Worm (Caenorhabditis elegans) whole organism, young adult: ENCODE data around the gene Y57A10A.5.
A peak's percentile ranks its signal among the peaks of the same experiment; 100 is the strongest.

Source experiments
- B0019.2 ChIP-seq: fragments of 200-800 bp; sonication (Bioruptor generic); conservative IDR thresholded peaks from 2 replicates; pipeline ENCODE4 v1.3.6; 2022; ENCODE audit warnings: missing genetic modification reagents, missing genetic modification characterization, missing compliant biosample characterization
- B0261.1 ChIP-seq: sonication (generic microtip); optimal IDR thresholded peaks from 2 replicates; lab custom pipeline; 2016; ENCODE audit warnings: mild to moderate bottlenecking, missing genetic modification characterization, moderate library complexity, missing compliant biosample characterization
- C17E4.6 ChIP-seq: fragments of 200-800 bp; sonication (Bioruptor generic); IDR thresholded peaks from 2 replicates; pipeline ENCODE4 v1.3.6; 2022; ENCODE audit warnings: missing genetic modification reagents, missing genetic modification characterization, missing compliant biosample characterization
- D2030.7 ChIP-seq: fragments of 200-800 bp; sonication (Bioruptor generic); IDR thresholded peaks from 2 replicates; pipeline ENCODE4 v1.3.6; 2022; ENCODE audit warnings: missing genetic modification reagents, missing genetic modification characterization, missing compliant biosample characterization
- F10E7.11 ChIP-seq: sonication (generic microtip); optimal IDR thresholded peaks from 2 replicates; lab custom pipeline; 2017; ENCODE audit warnings: mild to moderate bottlenecking, missing genetic modification characterization, moderate library complexity, missing compliant biosample characterization
- F33H1.4 ChIP-seq: fragments of 200-800 bp; sonication (Bioruptor generic); IDR thresholded peaks from 2 replicates; pipeline ENCODE4 v1.3.6; 2022; ENCODE audit warnings: missing genetic modification reagents, missing genetic modification characterization, missing compliant biosample characterization
- F49E8.2 ChIP-seq: sonication (generic microtip); optimal IDR thresholded peaks from 3 replicates; lab custom pipeline; 2017; ENCODE audit warnings: missing genetic modification characterization, mild to moderate bottlenecking, missing compliant biosample characterization, antibody characterized with exemption, moderate library complexity; ENCODE audit not compliant: insufficient read depth
- F52B5.7 ChIP-seq: sonication (generic microtip); optimal IDR thresholded peaks from 2 replicates; lab custom pipeline; 2016; ENCODE audit warnings: mild to moderate bottlenecking, missing genetic modification characterization, missing compliant biosample characterization
- K11D2.4 ChIP-seq: fragments of 200-800 bp; sonication (Bioruptor generic); IDR thresholded peaks from 2 replicates; pipeline ENCODE4 v1.3.6; 2022; ENCODE audit warnings: missing genetic modification reagents, missing genetic modification characterization, missing compliant biosample characterization
- Y67H2A.10 ChIP-seq: fragments of 200-800 bp; sonication (Bioruptor generic); conservative IDR thresholded peaks from 2 replicates; pipeline ENCODE4 v1.3.6; 2022; ENCODE audit warnings: missing genetic modification reagents, missing genetic modification characterization, missing compliant biosample characterization
- Y79H2A.3 ChIP-seq: fragments of 200-800 bp; sonication (Bioruptor generic); conservative IDR thresholded peaks from 2 replicates; pipeline ENCODE4 v1.3.6; 2022; ENCODE audit warnings: missing genetic modification reagents, missing genetic modification characterization, missing compliant biosample characterization
- athp-1 ChIP-seq: sonication (generic microtip); optimal IDR thresholded peaks from 2 replicates; lab custom pipeline; 2017; ENCODE audit warnings: mild to moderate bottlenecking, missing genetic modification characterization, missing compliant biosample characterization
- bed-2 ChIP-seq: fragments of 200-800 bp; sonication (Bioruptor generic); IDR thresholded peaks from 2 replicates; pipeline ENCODE4 v1.3.6; 2022; ENCODE audit warnings: missing genetic modification reagents, missing genetic modification characterization, missing compliant biosample characterization
- cebp-1 ChIP-seq, 2 experiments: fragments of 200-800 bp in 1 of 2; sonication (Bioruptor generic) in 1 of 2; sonication (generic microtip) in 1 of 2; IDR thresholded peaks in 1 of 2; optimal IDR thresholded peaks in 1 of 2; 2 replicates each; pipeline versions ENCODE4 v1.3.6 to Lab custom; 2017 to 2022; ENCODE audit warnings: missing compliant biosample characterization in 2 of 2, missing genetic modification characterization in 2 of 2, mild to moderate bottlenecking in 1 of 2, missing genetic modification reagents in 1 of 2, moderate library complexity in 1 of 2
- cebp-2 ChIP-seq: fragments of 200-800 bp; sonication (Bioruptor generic); IDR thresholded peaks from 2 replicates; pipeline ENCODE4 v1.3.6; 2022; ENCODE audit warnings: missing genetic modification characterization, missing compliant biosample characterization
- ceh-79 ChIP-seq: sonication (generic microtip); optimal IDR thresholded peaks from 2 replicates; lab custom pipeline; 2017; ENCODE audit warnings: mild to moderate bottlenecking, missing genetic modification characterization, missing compliant biosample characterization
- dox-1 ChIP-seq: fragments of 200-800 bp; sonication (Bioruptor generic); IDR thresholded peaks from 2 replicates; pipeline ENCODE4 v1.3.6; 2022; ENCODE audit warnings: missing genetic modification reagents, missing genetic modification characterization, missing compliant biosample characterization
- dpl-1 ChIP-seq: fragments of 150-350 bp; optimal IDR thresholded peaks from 2 replicates; lab custom pipeline; 2014; ENCODE audit warnings: missing biosample characterization, missing genetic modification reagents, missing genetic modification characterization
- ets-4 ChIP-seq: fragments of 200-800 bp; sonication (Bioruptor generic); optimal IDR thresholded peaks from 2 replicates; lab custom pipeline; 2018; ENCODE audit warnings: mild to moderate bottlenecking, missing genetic modification characterization, missing compliant biosample characterization
- fkh-3 ChIP-seq: sonication (generic microtip); optimal IDR thresholded peaks from 2 replicates; lab custom pipeline; 2016; ENCODE audit warnings: mild to moderate bottlenecking, missing genetic modification characterization, missing compliant biosample characterization
- hmg-1.2 ChIP-seq: fragments of 200-800 bp; sonication (Bioruptor generic); IDR thresholded peaks from 2 replicates; pipeline ENCODE4 v1.3.6; 2022; ENCODE audit warnings: missing genetic modification reagents, missing genetic modification characterization, missing compliant biosample characterization
- hmg-20 ChIP-seq: fragments of 200-800 bp; sonication (Bioruptor generic); IDR thresholded peaks from 2 replicates; pipeline ENCODE4 v1.3.6; 2022; ENCODE audit warnings: missing genetic modification reagents, missing genetic modification characterization, missing compliant biosample characterization
- hrde-1 ChIP-seq: sonication (generic microtip); optimal IDR thresholded peaks from 2 replicates; lab custom pipeline; 2016; ENCODE audit warnings: missing genetic modification characterization, mild to moderate bottlenecking, missing compliant biosample characterization, moderate library complexity, missing genotype, missing genetic modification reagents, borderline replicate concordance
- hsf-1 ChIP-seq: fragments of 200-800 bp; sonication (Bioruptor generic); IDR thresholded peaks from 2 replicates; pipeline ENCODE4 v1.3.6; 2022; ENCODE audit warnings: missing genetic modification reagents, missing genetic modification characterization, missing compliant biosample characterization
- let-526 ChIP-seq: fragments of 200-800 bp; sonication (Bioruptor generic); IDR thresholded peaks from 2 replicates; pipeline ENCODE4 v1.3.6; 2022; ENCODE audit warnings: missing genetic modification reagents, missing genetic modification characterization, missing compliant biosample characterization
- lin-26 ChIP-seq: fragments of 200-800 bp; sonication (Bioruptor generic); IDR thresholded peaks from 2 replicates; pipeline ENCODE4 v1.3.6; 2022; ENCODE audit warnings: missing genetic modification reagents, missing genetic modification characterization, missing compliant biosample characterization
- lin-54 ChIP-seq: fragments of 200-800 bp; sonication (Bioruptor generic); optimal IDR thresholded peaks from 2 replicates; lab custom pipeline; 2018; ENCODE audit warnings: mild to moderate bottlenecking, missing genetic modification characterization, missing compliant biosample characterization
- lsl-1 ChIP-seq: fragments of 200-800 bp; sonication (Bioruptor generic); optimal IDR thresholded peaks from 2 replicates; lab custom pipeline; 2018; ENCODE audit warnings: mild to moderate bottlenecking, missing genetic modification characterization, moderate library complexity, missing compliant biosample characterization
- madf-6 ChIP-seq: fragments of 200-800 bp; sonication (Bioruptor generic); IDR thresholded peaks from 2 replicates; pipeline ENCODE4 v1.3.6; 2022; ENCODE audit warnings: missing genetic modification reagents, missing genetic modification characterization, missing compliant biosample characterization
- mxl-1 ChIP-seq: sonication (generic microtip); optimal IDR thresholded peaks from 2 replicates; lab custom pipeline; 2016; ENCODE audit warnings: missing genetic modification characterization, missing compliant biosample characterization
- nfyb-1 ChIP-seq: fragments of 200-800 bp; sonication (Bioruptor generic); IDR thresholded peaks from 2 replicates; pipeline ENCODE4 v1.3.6; 2022; ENCODE audit warnings: missing genetic modification reagents, missing genetic modification characterization, missing compliant biosample characterization
- nhr-27 ChIP-seq: fragments of 200-800 bp; sonication (Bioruptor generic); optimal IDR thresholded peaks from 2 replicates; lab custom pipeline; 2018; ENCODE audit warnings: mild to moderate bottlenecking, missing genetic modification characterization, moderate library complexity, missing compliant biosample characterization
- rpc-1 ChIP-seq, 2 experiments: fragments of 150-350 bp in 1 of 2; sonication (generic microtip) in 1 of 2; optimal IDR thresholded peaks; 2 replicates each; lab custom pipeline; 2014 to 2018; ENCODE audit warnings: missing biosample characterization in 1 of 2, missing genetic modification characterization in 1 of 2, missing genetic modification reagents in 1 of 2, missing genotype in 1 of 2
- snpc-4 ChIP-seq, 5 experiments: fragments of 150-350 bp in 1 of 5; sonication (generic microtip) in 4 of 5; optimal IDR thresholded peaks; 2 replicates each; lab custom pipeline; 2014 to 2018; ENCODE audit warnings: missing genetic modification characterization in 5 of 5, missing biosample characterization in 3 of 5, antibody characterized with exemption in 2 of 5, mild to moderate bottlenecking in 2 of 5, missing compliant biosample characterization in 2 of 5, missing genotype in 2 of 5, moderate library complexity in 2 of 5, missing genetic modification reagents in 1 of 5
- sptf-2 ChIP-seq: fragments of 200-800 bp; sonication (Bioruptor generic); optimal IDR thresholded peaks from 2 replicates; lab custom pipeline; 2018; ENCODE audit warnings: mild to moderate bottlenecking, missing genetic modification characterization, missing compliant biosample characterization
- tbp1 ChIP-seq: fragments of 200-800 bp; sonication (Bioruptor generic); optimal IDR thresholded peaks from 2 replicates; lab custom pipeline; 2018; ENCODE audit warnings: mild to moderate bottlenecking, missing genetic modification characterization, missing compliant biosample characterization
- tlf-1 ChIP-seq: fragments of 200-800 bp; sonication (Bioruptor generic); optimal IDR thresholded peaks from 2 replicates; lab custom pipeline; 2018; ENCODE audit warnings: mild to moderate bottlenecking, missing genetic modification characterization, missing compliant biosample characterization
- unc-62 ChIP-seq: fragments of 150-350 bp; optimal IDR thresholded peaks from 2 replicates; lab custom pipeline; 2014; ENCODE audit warnings: missing biosample characterization, missing genetic modification reagents, missing genetic modification characterization
- zfh-2 ChIP-seq: fragments of 200-800 bp; sonication (Bioruptor generic); conservative IDR thresholded peaks from 2 replicates; pipeline ENCODE4 v1.3.6; 2022; ENCODE audit warnings: missing genetic modification reagents, missing genetic modification characterization, missing compliant biosample characterization
- ztf-25 ChIP-seq: fragments of 200-800 bp; sonication (Bioruptor generic); IDR thresholded peaks from 2 replicates; pipeline ENCODE4 v1.3.6; 2022; ENCODE audit warnings: missing genetic modification reagents, missing genetic modification characterization, missing compliant biosample characterization

The Y57A10A.5 gene

DNA sequence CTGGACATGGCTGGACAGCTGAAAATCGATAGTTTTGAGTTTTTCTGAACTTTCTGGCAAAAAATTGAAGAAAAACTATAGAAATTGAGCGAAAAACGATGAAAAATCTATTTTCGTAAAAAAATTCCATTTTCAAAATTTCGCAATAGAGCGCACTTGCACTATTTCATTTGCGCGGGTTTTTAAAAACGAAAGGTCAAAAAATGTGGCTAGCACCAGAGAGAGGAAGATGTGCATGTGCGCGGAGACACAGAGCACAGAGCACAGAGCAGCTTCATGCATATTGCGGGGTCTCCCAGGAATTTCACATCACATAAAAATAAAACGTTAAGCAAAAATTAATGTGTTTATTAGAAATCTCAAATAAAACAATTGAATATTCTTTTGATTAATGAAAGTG lies 46.4 kb upstream of the Y57A10A.5 start, which contains the start of gene Y17G7B.18 (continued):
- TF ChIP-seq ceh-79: no peak
- TF ChIP-seq B0019.2 (GFP tag; lab: Robert Waterston, UW): no peak
- TF ChIP-seq cebp-1 (GFP tag; IDR thresholded peaks at IDR 0.05; lab: Robert Waterston, UW): peak; percentile 37; the same call in 1 of the 2 replicates
- TF ChIP-seq cebp-1 (tag; optimal IDR thresholded peaks at IDR 0.05; lab: Kevin White, UChicago): peak; percentile 94
- TF ChIP-seq dpl-1 (GFP tag; lab: Kevin White, UChicago): peak; percentile 85
- no peak for TF ChIP-seq snpc-4 (GFP tag; optimal IDR thresholded peaks at IDR 0.05; lab: Kevin White, UChicago)
- TF ChIP-seq snpc-4 (tag; optimal IDR thresholded peaks at IDR 0.05; lab: Kevin White, UChicago): no peak
- no peak for TF ChIP-seq K11D2.4 (GFP tag; lab: Robert Waterston, UW)
- no peak for TF ChIP-seq sptf-2
- TF ChIP-seq lin-54 (GFP tag; lab: Kevin White, UChicago): peak; percentile 90
- no peak for TF ChIP-seq F49E8.2 (tag; lab: Kevin White, UChicago)
- TF ChIP-seq tlf-1 (GFP tag; lab: Kevin White, UChicago): no peak
- peak; percentile 32; the same call in 1 of the 2 replicates for TF ChIP-seq dox-1
- TF ChIP-seq unc-62 (GFP tag; lab: Kevin White, UChicago): no peak
- no peak for TF ChIP-seq hmg-20 (GFP tag; lab: Robert Waterston, UW)
- no peak for TF ChIP-seq F52B5.7
- TF ChIP-seq madf-6 (GFP tag; lab: Robert Waterston, UW): 0 out of 2 replicates have a peak, but pooled peaks have one; percentile 35
- TF ChIP-seq F33H1.4 (GFP tag; lab: Robert Waterston, UW): peak; percentile 38
- TF ChIP-seq Y67H2A.10 (GFP tag; lab: Robert Waterston, UW): no peak
- TF ChIP-seq ztf-25 (GFP tag; lab: Robert Waterston, UW): no peak
- TF ChIP-seq F10E7.11 (tag; lab: Kevin White, UChicago): no peak
- TF ChIP-seq mxl-1 (tag; lab: Kevin White, UChicago): no peak
- 0 out of 2 replicates have a peak, but pooled peaks have one; percentile 17 for TF ChIP-seq hsf-1 (GFP tag; lab: Robert Waterston, UW)
- TF ChIP-seq let-526 (GFP tag; lab: Robert Waterston, UW): no peak

- no peak for TF ChIP-seq hrde-1 (tag; lab: Kevin White, UChicago)
- TF ChIP-seq nfyb-1: peak; percentile 81
- no peak for TF ChIP-seq C17E4.6 (GFP tag; lab: Robert Waterston, UW)
Measured at ce11 chrII:12108843-12109242, 45.4 kb upstream of the Y57A10A.5 start.

ce11 chrII:12110997-12111396 lies 43.3 kb upstream of the Y57A10A.5 start:
- TF ChIP-seq nhr-27 (tag; lab: Kevin White, UChicago): no peak
- no peak for TF ChIP-seq lsl-1 (GFP tag; lab: Kevin White, UChicago)
- no peak for TF ChIP-seq F52B5.7
- peak; percentile 69; the same call in 1 of the 2 replicates for TF ChIP-seq zfh-2 (GFP tag; lab: Robert Waterston, UW)
- TF ChIP-seq bed-2 (GFP tag; lab: Robert Waterston, UW): no peak
- peak; percentile 22 for TF ChIP-seq fkh-3
- no peak for TF ChIP-seq athp-1 (tag; lab: Kevin White, UChicago)
- TF ChIP-seq ets-4 (GFP tag; lab: Kevin White, UChicago): no peak
- TF ChIP-seq Y79H2A.3: no peak

DNA sequence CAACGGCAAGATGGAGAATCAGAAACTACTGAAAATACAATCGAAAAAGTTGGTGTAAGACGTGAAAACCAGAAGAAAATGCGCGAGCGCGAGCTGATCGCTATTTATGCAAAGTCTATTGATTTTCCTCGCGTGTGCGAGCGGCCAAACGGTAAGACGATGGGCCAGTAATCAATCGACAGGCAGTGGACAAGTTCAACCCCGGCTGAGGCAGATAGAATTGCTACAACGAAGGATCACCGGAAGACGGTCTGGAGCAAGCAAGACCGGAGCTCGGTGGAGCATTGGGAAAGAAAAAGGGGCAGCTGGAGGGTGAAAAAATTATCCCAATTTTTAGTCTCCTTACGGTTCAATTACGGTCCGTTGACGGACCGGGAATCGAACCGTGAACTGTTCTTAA lies 31.6 kb upstream of the Y57A10A.5 start:
- TF ChIP-seq lin-26: peak; percentile 84; the same call in 1 of the 2 replicates
- TF ChIP-seq cebp-2 (GFP tag; lab: Robert Waterston, UW): peak; percentile 75; the same call in 1 of the 2 replicates
- peak; percentile 18; the same call in 1 of the 2 replicates for TF ChIP-seq hmg-1.2 (GFP tag; lab: Robert Waterston, UW)
- TF ChIP-seq B0261.1 (tag; lab: Kevin White, UChicago): peak; percentile 23
- peak; percentile 31; the same call in 1 of the 2 replicates for TF ChIP-seq D2030.7 (GFP tag; lab: Robert Waterston, UW)
- TF ChIP-seq rpc-1 (optimal IDR thresholded peaks at IDR 0.05; lab: Kevin White, UChicago): peak; percentile 12
- peak; percentile 53 for TF ChIP-seq rpc-1 (tag; optimal IDR thresholded peaks at IDR 0.05; lab: Kevin White, UChicago)
- peak; percentile 61 for TF ChIP-seq tbp1 (GFP tag; lab: Kevin White, UChicago)
- TF ChIP-seq, all 124 proteins: peak for 7; not testable (repeated sequence) for 117
